Fruit fly (Drosophila melanogaster): ENCODE measurements around the gene mtm.

The mtm gene

dm6 chr2L:6068544-6069251, 31.9 kb upstream of the mtm start, which contains the start of the genes CG9150 and Pfdn1 (continued):
- no peak for TF ChIP-seq CG15479 (GFP tag; optimal IDR thresholded peaks at IDR 0.05)
- TF ChIP-seq CG6272 (GFP tag; IDR thresholded peaks at IDR 0.05), result no peak
- TF ChIP-seq fru (optimal IDR thresholded peaks at IDR 0.05), result no peak
- TF ChIP-seq H15 (GFP tag; IDR thresholded peaks at IDR 0.05), result no peak
- no peak for TF ChIP-seq CG5245 (GFP tag; optimal IDR thresholded peaks at IDR 0.05)
- no peak for TF ChIP-seq CTCF (GFP tag; optimal IDR thresholded peaks at IDR 0.05)
- TF ChIP-seq usp (GFP tag; optimal IDR thresholded peaks at IDR 0.05), result no peak
- no peak for TF ChIP-seq pnt (GFP tag; optimal IDR thresholded peaks at IDR 0.05)
- no peak for TF ChIP-seq fd3F (GFP tag; optimal IDR thresholded peaks at IDR 0.05)
- no peak for TF ChIP-seq Ssrp (tag; optimal IDR thresholded peaks at IDR 0.05)
- no peak for TF ChIP-seq CG1832 (GFP tag; optimal IDR thresholded peaks at IDR 0.05)
- no peak for TF ChIP-seq lilli (GFP tag; optimal IDR thresholded peaks at IDR 0.05)
- no peak for TF ChIP-seq shn (GFP tag; optimal IDR thresholded peaks at IDR 0.05)
- TF ChIP-seq CG32532 (GFP tag; IDR thresholded peaks at IDR 0.05), result no peak
- no peak for TF ChIP-seq CG4730 (GFP tag; IDR thresholded peaks at IDR 0.05)
- TF ChIP-seq dmrt11E (tag; optimal IDR thresholded peaks at IDR 0.05), result no peak
- no peak for TF ChIP-seq ewg (GFP tag; optimal IDR thresholded peaks at IDR 0.05)
- TF ChIP-seq CG6175 (GFP tag; IDR thresholded peaks at IDR 0.05), result no peak
- no peak for TF ChIP-seq jigr1 (GFP tag; IDR thresholded peaks at IDR 0.05)
- TF ChIP-seq mirr (GFP tag; optimal IDR thresholded peaks at IDR 0.05), result no peak
- TF ChIP-seq CG2116 (GFP tag; optimal IDR thresholded peaks at IDR 0.05), result peak; percentile 88
- TF ChIP-seq CG1602 (GFP tag; optimal IDR thresholded peaks at IDR 0.05), result no peak
- TF ChIP-seq HLH54F (GFP tag; optimal IDR thresholded peaks at IDR 0.05), result no peak
- no peak for TF ChIP-seq CG13123 (GFP tag; optimal IDR thresholded peaks at IDR 0.05)
- TF ChIP-seq CG17359 (tag; optimal IDR thresholded peaks at IDR 0.05), result no peak
- TF ChIP-seq Dp (GFP tag; optimal IDR thresholded peaks at IDR 0.05), result peak; percentile 92
- TF ChIP-seq CG15514 (GFP tag; optimal IDR thresholded peaks at IDR 0.05), result peak; percentile 94
- no peak for TF ChIP-seq CG11093 (GFP tag; IDR thresholded peaks at IDR 0.05)
- no peak for TF ChIP-seq lola (GFP tag; optimal IDR thresholded peaks at IDR 0.05)
- TF ChIP-seq sob (GFP tag; IDR thresholded peaks at IDR 0.05), result peak; percentile 10; the same call in 1 of the 2 replicates
- TF ChIP-seq dpn (GFP tag; optimal IDR thresholded peaks at IDR 0.05), result no peak
- TF ChIP-seq CG16813 (GFP tag; IDR thresholded peaks at IDR 0.05; ENCODE audit: partially characterized antibody), result peak; percentile 87
- peak; percentile 80 for TF ChIP-seq CG2129 (GFP tag; IDR thresholded peaks at IDR 0.05; ENCODE audit: partially characterized antibody)
- peak; percentile 20 for TF ChIP-seq CoRest (tag; optimal IDR thresholded peaks at IDR 0.05)
- TF ChIP-seq CG14014 (GFP tag; IDR thresholded peaks at IDR 0.05), result no peak
- no peak for TF ChIP-seq toy (GFP tag; IDR thresholded peaks at IDR 0.05)
- no peak for TF ChIP-seq ftz-f1 (GFP tag; optimal IDR thresholded peaks at IDR 0.05)
- peak; percentile 80 for TF ChIP-seq inv (GFP tag; IDR thresholded peaks at IDR 0.05; ENCODE audit: partially characterized antibody)
- TF ChIP-seq sima (GFP tag; optimal IDR thresholded peaks at IDR 0.05), result no peak
- TF ChIP-seq Myb (GFP tag; optimal IDR thresholded peaks at IDR 0.05), result peak; percentile 68
- TF ChIP-seq Pdp1 (GFP tag; optimal IDR thresholded peaks at IDR 0.05), result peak in 1 of 2 experiments; percentile 19
- no peak for TF ChIP-seq CG3281 (GFP tag; optimal IDR thresholded peaks at IDR 0.05)
- TF ChIP-seq danr (GFP tag; IDR thresholded peaks at IDR 0.05), result no peak
- peak; percentile 52 for TF ChIP-seq CG9932 (GFP tag; IDR thresholded peaks at IDR 0.05)
- TF ChIP-seq lbe (GFP tag; optimal IDR thresholded peaks at IDR 0.05), result peak; percentile 50
- TF ChIP-seq CG33213 (GFP tag; optimal IDR thresholded peaks at IDR 0.05), result no peak
- no peak for TF ChIP-seq ash1 (GFP tag; optimal IDR thresholded peaks at IDR 0.05)
- TF ChIP-seq Lpt (GFP tag; optimal IDR thresholded peaks at IDR 0.05), result no peak
- no peak for TF ChIP-seq onecut (GFP tag; IDR thresholded peaks at IDR 0.05)
- TF ChIP-seq Dip2 (GFP tag; IDR thresholded peaks at IDR 0.05), result no peak
- TF ChIP-seq luna (GFP tag; optimal IDR thresholded peaks at IDR 0.05), result no peak

Data from whole organism, embryonic.